Fruit fly (Drosophila melanogaster) whole organism, embryonic: Measurements from ENCODE around the gene CG33986.

Experiments used
- B-H1 ChIP-seq: fragments of 200-800 bp; sonication (Bioruptor generic); IDR thresholded peaks from 3 replicates; pipeline ENCODE4 v1.3.6; 2022; ENCODE audit warnings: missing biosample characterization, missing genetic modification characterization
- Bgb ChIP-seq: fragments of 200-800 bp; sonication (Bioruptor generic); IDR thresholded peaks from 2 replicates; pipeline ENCODE4 v1.3.6; 2022; ENCODE audit warnings: missing biosample characterization, missing genetic modification characterization; ENCODE audit not compliant: partially characterized antibody
- CG10267 ChIP-seq: fragments of 200-800 bp; sonication (Bioruptor generic); optimal IDR thresholded peaks from 2 replicates; lab custom pipeline; 2018; ENCODE audit warnings: missing biosample characterization, mild to moderate bottlenecking, missing genetic modification characterization, moderate library complexity
- CG12659 ChIP-seq: fragments of 200-800 bp; sonication (Bioruptor generic); optimal IDR thresholded peaks from 3 replicates; lab custom pipeline; 2017; ENCODE audit warnings: mild to moderate bottlenecking, missing biosample characterization, missing genetic modification reagents, missing genetic modification characterization
- CG13287 ChIP-seq: fragments of 200-800 bp; sonication (Bioruptor generic); IDR thresholded peaks from 2 replicates; pipeline ENCODE4 v1.3.6; 2022; ENCODE audit warnings: missing biosample characterization, missing genetic modification characterization; ENCODE audit not compliant: partially characterized antibody
- CG13775 ChIP-seq: fragments of 200-800 bp; sonication (Bioruptor generic); optimal IDR thresholded peaks from 3 replicates; lab custom pipeline; 2017; ENCODE audit warnings: missing biosample characterization, mild to moderate bottlenecking, missing genetic modification characterization
- CG14441 ChIP-seq: fragments of 200-800 bp; sonication (Bioruptor generic); IDR thresholded peaks from 2 replicates; pipeline ENCODE4 v1.3.6; 2022; ENCODE audit warnings: missing biosample characterization, missing genetic modification characterization
- CG15479 ChIP-seq: fragments of 200-800 bp; sonication (Bioruptor generic); optimal IDR thresholded peaks from 3 replicates; lab custom pipeline; 2019; ENCODE audit warnings: missing biosample characterization, mild to moderate bottlenecking, missing genetic modification characterization, moderate library complexity
- CG15514 ChIP-seq: fragments of 200-800 bp; sonication (Bioruptor generic); optimal IDR thresholded peaks from 3 replicates; lab custom pipeline; 2017; ENCODE audit warnings: missing biosample characterization, missing genetic modification characterization, mild to moderate bottlenecking, moderate library complexity, missing genetic modification reagents
- CG1603 ChIP-seq: fragments of 200-800 bp; sonication (Bioruptor generic); optimal IDR thresholded peaks from 2 replicates; lab custom pipeline; 2019; ENCODE audit warnings: missing biosample characterization, mild to moderate bottlenecking, missing genetic modification characterization, moderate library complexity
- CG16813 ChIP-seq: fragments of 200-800 bp; sonication (Bioruptor generic); IDR thresholded peaks from 3 replicates; pipeline ENCODE4 v1.3.6; 2022; ENCODE audit warnings: missing biosample characterization, missing genetic modification characterization; ENCODE audit not compliant: partially characterized antibody
- CG17186 ChIP-seq: fragments of 200-800 bp; sonication (Bioruptor generic); optimal IDR thresholded peaks from 3 replicates; lab custom pipeline; 2017; ENCODE audit warnings: missing biosample characterization, missing genetic modification reagents, missing genetic modification characterization
- CG17829 ChIP-seq: fragments of 200-800 bp; optimal IDR thresholded peaks from 2 replicates; lab custom pipeline; 2019; ENCODE audit warnings: missing biosample characterization, mild to moderate bottlenecking, missing genetic modification characterization, moderate library complexity
- CG2199 ChIP-seq: fragments of 200-800 bp; sonication (Bioruptor generic); IDR thresholded peaks from 3 replicates; pipeline ENCODE4 v1.3.6; 2022; ENCODE audit warnings: missing biosample characterization, missing genetic modification characterization
- CG2712 ChIP-seq: fragments of 200-800 bp; optimal IDR thresholded peaks from 3 replicates; lab custom pipeline; 2019; ENCODE audit warnings: missing biosample characterization, mild to moderate bottlenecking, missing genetic modification characterization, moderate library complexity
- CG34224 ChIP-seq: fragments of 200-800 bp; sonication (Bioruptor generic); IDR thresholded peaks from 3 replicates; pipeline ENCODE4 v1.3.6; 2022; ENCODE audit warnings: missing biosample characterization, missing genetic modification characterization; ENCODE audit not compliant: partially characterized antibody
- CG4617 ChIP-seq: fragments of 200-800 bp; sonication (Bioruptor generic); optimal IDR thresholded peaks from 3 replicates; lab custom pipeline; 2016; ENCODE audit warnings: missing biosample characterization, missing genetic modification characterization, borderline replicate concordance
- CG4730 ChIP-seq: fragments of 200-800 bp; sonication (Bioruptor generic); IDR thresholded peaks from 2 replicates; pipeline ENCODE4 v1.3.6; 2022; ENCODE audit warnings: missing biosample characterization, missing genetic modification characterization
- CG7928 ChIP-seq: fragments of 200-800 bp; sonication (Bioruptor generic); optimal IDR thresholded peaks from 2 replicates; lab custom pipeline; 2017; ENCODE audit warnings: missing biosample characterization, mild to moderate bottlenecking, missing genetic modification characterization
- CG7963 ChIP-seq: fragments of 200-800 bp; sonication (Bioruptor generic); IDR thresholded peaks from 3 replicates; pipeline ENCODE4 v1.3.6; 2022; ENCODE audit warnings: missing biosample characterization, missing genetic modification characterization; ENCODE audit not compliant: partially characterized antibody
- CG9797 ChIP-seq: fragments of 200-800 bp; sonication (Bioruptor generic); optimal IDR thresholded peaks from 3 replicates; lab custom pipeline; 2018; ENCODE audit warnings: missing biosample characterization, mild to moderate bottlenecking, missing genetic modification characterization
- Dll ChIP-seq: fragments of 200-800 bp; sonication (Bioruptor generic); IDR thresholded peaks from 4 replicates; pipeline ENCODE4 v1.3.6; 2022; ENCODE audit warnings: missing biosample characterization, missing genetic modification characterization; ENCODE audit not compliant: partially characterized antibody
- Dp ChIP-seq: fragments of 200-800 bp; sonication (Bioruptor generic); optimal IDR thresholded peaks from 2 replicates; lab custom pipeline; 2018; ENCODE audit warnings: missing biosample characterization, mild to moderate bottlenecking, missing genetic modification characterization, moderate library complexity
- Dref ChIP-seq: fragments of 200-800 bp; sonication (Bioruptor generic); IDR thresholded peaks from 2 replicates; pipeline ENCODE4 v1.3.6; 2022; ENCODE audit warnings: missing biosample characterization, missing genetic modification characterization
- E2f2 ChIP-seq: fragments of 200-800 bp; sonication (Bioruptor generic); IDR thresholded peaks from 2 replicates; pipeline ENCODE4 v1.3.6; 2022; ENCODE audit warnings: missing biosample characterization, missing genetic modification characterization
- Fer2 ChIP-seq: fragments of 200-800 bp; sonication (Bioruptor generic); optimal IDR thresholded peaks from 2 replicates; lab custom pipeline; 2018; ENCODE audit warnings: missing biosample characterization, mild to moderate bottlenecking, missing genetic modification characterization, moderate library complexity
- HLHmδ ChIP-seq: fragments of 200-800 bp; sonication (Bioruptor generic); optimal IDR thresholded peaks from 2 replicates; lab custom pipeline; 2018; ENCODE audit warnings: missing biosample characterization, mild to moderate bottlenecking, missing genetic modification characterization, moderate library complexity
- MBD-R2 ChIP-seq: fragments of 200-800 bp; sonication (Bioruptor generic); IDR thresholded peaks from 2 replicates; pipeline ENCODE4 v1.3.6; 2022; ENCODE audit warnings: missing biosample characterization, missing genetic modification characterization
- MESR4 ChIP-seq: fragments of 200-800 bp; sonication (Bioruptor generic); optimal IDR thresholded peaks from 2 replicates; lab custom pipeline; 2018; ENCODE audit warnings: missing biosample characterization, mild to moderate bottlenecking, missing genetic modification characterization, moderate library complexity
- Opbp ChIP-seq: fragments of 200-800 bp; sonication (Bioruptor generic); IDR thresholded peaks from 3 replicates; pipeline ENCODE4 v1.3.6; 2022; ENCODE audit warnings: missing biosample characterization, missing genetic modification characterization; ENCODE audit not compliant: partially characterized antibody
- Pdp1 ChIP-seq, 2 experiments: fragments of 200-800 bp; sonication (Bioruptor generic); optimal IDR thresholded peaks; 3 replicates each; lab custom pipeline; 2016; ENCODE audit warnings: missing biosample characterization in 2 of 2, missing genetic modification characterization in 2 of 2, mild to moderate bottlenecking in 1 of 2, moderate library complexity in 1 of 2
- Xbp1 ChIP-seq: fragments of 200-800 bp; sonication (Bioruptor generic); optimal IDR thresholded peaks from 3 replicates; lab custom pipeline; 2016; ENCODE audit warnings: missing biosample characterization, mild to moderate bottlenecking, missing genetic modification characterization
- YL-1 ChIP-seq: fragments of 200-800 bp; sonication (Bioruptor generic); optimal IDR thresholded peaks from 3 replicates; lab custom pipeline; 2017; ENCODE audit warnings: missing biosample characterization, mild to moderate bottlenecking, missing genetic modification characterization
- crp ChIP-seq, 2 experiments: fragments of 200-800 bp; sonication (Bioruptor generic); optimal IDR thresholded peaks; 2 replicates in 1 of 2; 3 replicates in 1 of 2; lab custom pipeline; 2017; ENCODE audit warnings: missing biosample characterization in 2 of 2, missing genetic modification characterization in 2 of 2, mild to moderate bottlenecking in 1 of 2, moderate library complexity in 1 of 2
- disco-r ChIP-seq: fragments of 200-800 bp; sonication (Bioruptor generic); optimal IDR thresholded peaks from 2 replicates; lab custom pipeline; 2016; ENCODE audit warnings: missing biosample characterization, missing genetic modification characterization
- emc ChIP-seq: fragments of 200-800 bp; sonication (Bioruptor generic); optimal IDR thresholded peaks from 2 replicates; lab custom pipeline; 2016; ENCODE audit warnings: missing biosample characterization, missing genetic modification characterization
- gfzf ChIP-seq: fragments of 200-800 bp; sonication (Bioruptor generic); optimal IDR thresholded peaks from 2 replicates; lab custom pipeline; 2016; ENCODE audit warnings: missing biosample characterization, mild to moderate bottlenecking, missing genetic modification characterization, moderate library complexity
- gro ChIP-seq: fragments of 200-800 bp; sonication (Bioruptor generic); optimal IDR thresholded peaks from 2 replicates; lab custom pipeline; 2016; ENCODE audit warnings: missing biosample characterization, missing genetic modification characterization
- gsb-n ChIP-seq: fragments of 200-800 bp; sonication (Bioruptor generic); optimal IDR thresholded peaks from 3 replicates; lab custom pipeline; 2018; ENCODE audit warnings: missing biosample characterization, mild to moderate bottlenecking, missing genetic modification characterization
- her ChIP-seq: fragments of 200-800 bp; sonication (Bioruptor generic); optimal IDR thresholded peaks from 2 replicates; lab custom pipeline; 2016; ENCODE audit warnings: missing biosample characterization, missing genetic modification characterization
- lbe ChIP-seq: fragments of 200-800 bp; sonication (Bioruptor generic); optimal IDR thresholded peaks from 2 replicates; lab custom pipeline; 2016; ENCODE audit warnings: missing biosample characterization, mild to moderate bottlenecking, missing genetic modification characterization
- pho ChIP-seq: fragments of 200-800 bp; sonication (Bioruptor generic); optimal IDR thresholded peaks from 2 replicates; lab custom pipeline; 2016; ENCODE audit warnings: missing biosample characterization, missing genetic modification characterization
- phol ChIP-seq: fragments of 200-800 bp; sonication (Bioruptor generic); optimal IDR thresholded peaks from 3 replicates; lab custom pipeline; 2018; ENCODE audit warnings: missing biosample characterization, mild to moderate bottlenecking, missing genetic modification characterization, moderate library complexity
- pros ChIP-seq: fragments of 200-800 bp; sonication (Bioruptor generic); optimal IDR thresholded peaks from 3 replicates; lab custom pipeline; 2019; ENCODE audit warnings: missing biosample characterization, mild to moderate bottlenecking, missing genetic modification characterization, moderate library complexity
- sens ChIP-seq: fragments of 200-800 bp; sonication (Bioruptor generic); peaks from one replicate; lab custom pipeline; 2016; ENCODE audit warnings: missing biosample characterization, missing genetic modification characterization
- seq ChIP-seq: fragments of 200-800 bp; sonication (Bioruptor generic); IDR thresholded peaks from 2 replicates; pipeline ENCODE4 v1.3.6; 2022; ENCODE audit warnings: missing biosample characterization, missing genetic modification characterization
- trem ChIP-seq: fragments of 200-800 bp; optimal IDR thresholded peaks from 3 replicates; lab custom pipeline; 2019; ENCODE audit warnings: missing biosample characterization, mild to moderate bottlenecking, missing genetic modification characterization, moderate library complexity
- unc-4 ChIP-seq: fragments of 200-800 bp; sonication (Bioruptor generic); IDR thresholded peaks from 2 replicates; pipeline ENCODE4 v1.3.6; 2022; ENCODE audit warnings: missing biosample characterization, missing genetic modification characterization; ENCODE audit not compliant: partially characterized antibody

Gene CG33986

dm6 chr3L:15509398-15509797 lies 15.7 kb downstream of the CG33986 start, which contains the start of the genes gdl and gdl-ORF39:
Gene gdl, plus strand, starts transcription at chr3L:15509445.
Gene gdl-ORF39, plus strand, starts transcription at chr3L:15509445.
- peak; percentile 22 for TF ChIP-seq CG17186 (GFP tag; lab: Kevin White, UChicago)
- no peak for TF ChIP-seq pho (GFP tag; lab: Kevin White, UChicago)
- TF ChIP-seq CG7963 (GFP tag; lab: Robert Waterston, UW): no peak
- TF ChIP-seq Fer2 (tag; lab: Kevin White, UChicago): no peak
- TF ChIP-seq CG2712 (tag; lab: Kevin White, UChicago): peak; percentile 6
- TF ChIP-seq CG13775: no peak
- TF ChIP-seq Dll: 0 out of 4 replicates have a peak, but pooled peaks have one; percentile 31
- TF ChIP-seq CG7928: peak; percentile 94
- TF ChIP-seq CG17829 (tag; lab: Kevin White, UChicago): peak; percentile 32
- TF ChIP-seq Dref (GFP tag; lab: Robert Waterston, UW): peak; percentile 64
- peak; percentile 36 for TF ChIP-seq trem (tag; lab: Kevin White, UChicago)
- peak; percentile 11 for TF ChIP-seq phol
- peak; percentile 13 for TF ChIP-seq CG10267 (tag; lab: Kevin White, UChicago)
- TF ChIP-seq CG4730 (GFP tag; lab: Robert Waterston, UW): no peak
- peak; percentile 96 for TF ChIP-seq Dp (GFP tag; lab: Kevin White, UChicago)
- TF ChIP-seq CG4617 (GFP tag; lab: Kevin White, UChicago): no peak
- TF ChIP-seq Pdp1 (GFP tag; optimal IDR thresholded peaks at IDR 0.05; lab: Kevin White, UChicago): peak in 1 of 2 experiments; percentile 63
- TF ChIP-seq disco-r (GFP tag; lab: Kevin White, UChicago): no peak
- TF ChIP-seq pros (GFP tag; lab: Kevin White, UChicago): no peak
- peak; percentile 32; the same call in 1 of the 2 replicates for TF ChIP-seq unc-4 (GFP tag; lab: Robert Waterston, UW)
- peak; percentile 46; the same call in 2 of the 3 replicates for TF ChIP-seq Opbp (GFP tag; lab: Robert Waterston, UW)
- peak; percentile 83 to 98 for TF ChIP-seq crp (GFP tag; optimal IDR thresholded peaks at IDR 0.05; lab: Kevin White, UChicago)
- TF ChIP-seq emc: no peak
- TF ChIP-seq gsb-n (tag; lab: Kevin White, UChicago): no peak
- no peak for TF ChIP-seq CG14441 (GFP tag; lab: Robert Waterston, UW)
- TF ChIP-seq CG1603 (tag; lab: Kevin White, UChicago): peak; percentile 51
- TF ChIP-seq lbe (GFP tag; lab: Kevin White, UChicago): no peak
- TF ChIP-seq gro (GFP tag; lab: Kevin White, UChicago): no peak
- peak; percentile 65 for TF ChIP-seq CG15514 (GFP tag; lab: Kevin White, UChicago)
- TF ChIP-seq B-H1 (GFP tag; lab: Robert Waterston, UW): no peak
- TF ChIP-seq CG16813 (GFP tag; lab: Robert Waterston, UW): 0 out of 3 replicates have a peak, but pooled peaks have one; percentile 20
- peak; percentile 31 for TF ChIP-seq MESR4 (GFP tag; lab: Kevin White, UChicago)
- TF ChIP-seq seq (GFP tag; lab: Robert Waterston, UW): no peak
- TF ChIP-seq CG15479 (GFP tag; lab: Kevin White, UChicago): peak; percentile 38
- TF ChIP-seq gfzf (GFP tag; lab: Kevin White, UChicago): peak; percentile 43
- peak; percentile 44 for TF ChIP-seq CG9797 (GFP tag; lab: Kevin White, UChicago)
- TF ChIP-seq her (GFP tag; lab: Kevin White, UChicago): no peak
- peak; percentile 12 for TF ChIP-seq CG12659
- TF ChIP-seq MBD-R2: peak; percentile 78
- peak; percentile 44; the same call in 2 of the 3 replicates for TF ChIP-seq CG34224
- peak; percentile 11 for TF ChIP-seq YL-1 (GFP tag; lab: Kevin White, UChicago)
- TF ChIP-seq CG2199 (GFP tag; lab: Robert Waterston, UW): 0 out of 3 replicates have a peak, but pooled peaks have one; percentile 23
- peak; percentile 98 for TF ChIP-seq E2f2 (GFP tag; lab: Robert Waterston, UW)
- peak; percentile 21 for TF ChIP-seq HLHmδ (GFP tag; lab: Kevin White, UChicago)
- peak; percentile 58 for TF ChIP-seq sens
- no peak for TF ChIP-seq Xbp1
- TF ChIP-seq Bgb (GFP tag; lab: Robert Waterston, UW): peak; percentile 46; the same call in 1 of the 2 replicates
- TF ChIP-seq CG13287: peak; percentile 62
